Worm (Caenorhabditis elegans) whole organism, L3 larva: ENCODE measurements around the gene F38G1.3.

Source experiments
- R02D3.7 ChIP-seq: fragments of 150-350 bp; optimal IDR thresholded peaks from 2 replicates; lab custom pipeline; 2014; ENCODE audit warnings: missing biosample characterization, missing genetic modification characterization
- ZK546.5 ChIP-seq: sonication (generic microtip); optimal IDR thresholded peaks from 2 replicates; lab custom pipeline; 2017; ENCODE audit warnings: missing biosample characterization, missing genetic modification characterization
- aly-2 ChIP-seq: fragments of 150-350 bp; optimal IDR thresholded peaks from 2 replicates; lab custom pipeline; 2014; ENCODE audit warnings: missing biosample characterization, missing genetic modification characterization
- ama-1 ChIP-seq: fragments of 150-350 bp; optimal IDR thresholded peaks from 2 replicates; lab custom pipeline; 2018
- ceh-16 ChIP-seq: sonication (generic microtip); optimal IDR thresholded peaks from 2 replicates; lab custom pipeline; 2017; ENCODE audit warnings: missing biosample characterization, missing genetic modification characterization
- ceh-28 ChIP-seq: fragments of 150-350 bp; optimal IDR thresholded peaks from 2 replicates; lab custom pipeline; 2014; ENCODE audit warnings: missing biosample characterization, missing genetic modification reagents, missing genetic modification characterization
- ceh-82 ChIP-seq: fragments of 150-350 bp; optimal IDR thresholded peaks from 2 replicates; lab custom pipeline; 2014; ENCODE audit warnings: missing biosample characterization, missing genetic modification characterization
- daf-12 ChIP-seq: fragments of 150-350 bp; optimal IDR thresholded peaks from 2 replicates; lab custom pipeline; 2014; ENCODE audit warnings: missing biosample characterization, missing genetic modification reagents, missing genetic modification characterization
- egl-27 ChIP-seq: sonication (generic microtip); optimal IDR thresholded peaks from 4 replicates; lab custom pipeline; 2017; ENCODE audit warnings: missing biosample characterization, missing genetic modification reagents, missing genetic modification characterization
- egl-5 ChIP-seq: fragments of 150-350 bp; optimal IDR thresholded peaks from 2 replicates; lab custom pipeline; 2017; ENCODE audit warnings: missing biosample characterization, missing genetic modification reagents, missing genetic modification characterization, inconsistent platforms
- elt-1 ChIP-seq: fragments of 150-350 bp; optimal IDR thresholded peaks from 2 replicates; lab custom pipeline; 2014; ENCODE audit warnings: missing biosample characterization, missing genetic modification characterization
- elt-2 ChIP-seq: sonication (generic microtip); optimal IDR thresholded peaks from 2 replicates; lab custom pipeline; 2016; ENCODE audit warnings: missing genetic modification reagents, mild to moderate bottlenecking, missing genetic modification characterization, missing compliant biosample characterization
- elt-3 ChIP-seq, 3 experiments: fragments of 150-350 bp in 1 of 3; sonication (generic microtip) in 2 of 3; optimal IDR thresholded peaks; 2 replicates in 2 of 3; 4 replicates in 1 of 3; lab custom pipeline; 2014 to 2017; ENCODE audit warnings: missing biosample characterization in 3 of 3, missing genetic modification characterization in 3 of 3
- fos-1 ChIP-seq: fragments of 150-350 bp; optimal IDR thresholded peaks from 2 replicates; lab custom pipeline; 2014; ENCODE audit warnings: missing biosample characterization, missing genetic modification characterization
- hmg-11 ChIP-seq: sonication (generic microtip); optimal IDR thresholded peaks from 2 replicates; lab custom pipeline; 2016; ENCODE audit warnings: missing genetic modification characterization, missing compliant biosample characterization
- jun-1 ChIP-seq: fragments of 150-350 bp; optimal IDR thresholded peaks from 2 replicates; lab custom pipeline; 2014; ENCODE audit warnings: missing biosample characterization, missing genetic modification reagents, missing genetic modification characterization
- lin-15B ChIP-seq: fragments of 150-350 bp; optimal IDR thresholded peaks from 2 replicates; lab custom pipeline; 2014; ENCODE audit warnings: missing biosample characterization, missing genetic modification characterization
- lin-39 ChIP-seq: fragments of 150-350 bp; optimal IDR thresholded peaks from 2 replicates; lab custom pipeline; 2018; ENCODE audit warnings: missing biosample characterization, missing genetic modification reagents, missing genetic modification characterization
- lsy-12 ChIP-seq: sonication (generic microtip); optimal IDR thresholded peaks from 2 replicates; lab custom pipeline; 2016; ENCODE audit warnings: mild to moderate bottlenecking, missing genetic modification characterization, missing compliant biosample characterization
- mml-1 ChIP-seq: fragments of 150-350 bp; sonication (generic microtip); optimal IDR thresholded peaks from 3 replicates; lab custom pipeline; 2014; ENCODE audit warnings: missing biosample characterization, missing genetic modification characterization
- nfya-1 ChIP-seq: sonication (generic microtip); optimal IDR thresholded peaks from 2 replicates; lab custom pipeline; 2017; ENCODE audit warnings: missing genetic modification characterization, mild to moderate bottlenecking, missing compliant biosample characterization, antibody characterized with exemption, moderate library complexity; ENCODE audit not compliant: insufficient read depth
- nhr-11 ChIP-seq: fragments of 150-350 bp; optimal IDR thresholded peaks from 2 replicates; lab custom pipeline; 2014; ENCODE audit warnings: missing biosample characterization, missing genetic modification characterization
- nhr-23 ChIP-seq: fragments of 150-350 bp; optimal IDR thresholded peaks from 2 replicates; lab custom pipeline; 2014; ENCODE audit warnings: missing biosample characterization, missing genetic modification reagents, missing genetic modification characterization
- nhr-237 ChIP-seq: fragments of 150-350 bp; optimal IDR thresholded peaks from 2 replicates; lab custom pipeline; 2014; ENCODE audit warnings: missing biosample characterization, missing genetic modification characterization
- nhr-25 ChIP-seq: sonication (generic microtip); optimal IDR thresholded peaks from 2 replicates; lab custom pipeline; 2017; ENCODE audit warnings: missing biosample characterization, missing genetic modification characterization
- nhr-28 ChIP-seq: fragments of 150-350 bp; optimal IDR thresholded peaks from 2 replicates; lab custom pipeline; 2014; ENCODE audit warnings: missing biosample characterization, missing genetic modification characterization
- nhr-43 ChIP-seq: sonication (generic microtip); optimal IDR thresholded peaks from 2 replicates; lab custom pipeline; 2016; ENCODE audit warnings: mild to moderate bottlenecking, missing genetic modification characterization, missing compliant biosample characterization; ENCODE audit not compliant: poor library complexity, severe bottlenecking
- nhr-76 ChIP-seq: fragments of 150-350 bp; sonication (generic microtip); optimal IDR thresholded peaks from 5 replicates; lab custom pipeline; 2014; ENCODE audit warnings: missing biosample characterization, missing genetic modification characterization
- nhr-77 ChIP-seq: fragments of 150-350 bp; optimal IDR thresholded peaks from 2 replicates; lab custom pipeline; 2014; ENCODE audit warnings: missing biosample characterization, missing genetic modification characterization
- pha-4 ChIP-seq: fragments of 150-350 bp; optimal IDR thresholded peaks from 2 replicates; lab custom pipeline; 2014; ENCODE audit warnings: missing biosample characterization, missing genetic modification reagents, missing genetic modification characterization
- pqm-1 ChIP-seq: fragments of 150-350 bp; optimal IDR thresholded peaks from 2 replicates; lab custom pipeline; 2017; ENCODE audit warnings: missing biosample characterization, missing genetic modification characterization, inconsistent platforms
- sea-2 ChIP-seq: fragments of 150-350 bp; sonication (generic microtip); optimal IDR thresholded peaks from 4 replicates; lab custom pipeline; 2014; ENCODE audit warnings: missing biosample characterization, missing genetic modification reagents, missing genetic modification characterization
- skn-1 ChIP-seq: fragments of 150-350 bp; optimal IDR thresholded peaks from 2 replicates; lab custom pipeline; 2014; ENCODE audit warnings: missing biosample characterization, missing genetic modification characterization
- unc-39 ChIP-seq: sonication (generic microtip); optimal IDR thresholded peaks from 4 replicates; lab custom pipeline; 2017; ENCODE audit warnings: missing biosample characterization, missing genetic modification characterization
- unc-62 ChIP-seq: fragments of 150-350 bp; sonication (generic microtip); optimal IDR thresholded peaks from 4 replicates; lab custom pipeline; 2014; ENCODE audit warnings: missing biosample characterization, missing genetic modification reagents, missing genetic modification characterization
- ztf-11 ChIP-seq: fragments of 150-350 bp; optimal IDR thresholded peaks from 2 replicates; lab custom pipeline; 2014; ENCODE audit warnings: missing biosample characterization, missing genetic modification characterization
- ztf-4 ChIP-seq: fragments of 150-350 bp; optimal IDR thresholded peaks from 2 replicates; lab custom pipeline; 2014; ENCODE audit warnings: missing biosample characterization, missing genetic modification characterization

Gene F38G1.3

ce11 chrX:489635-490105 is 13.3 kb downstream of the F38G1.3 start, which contains the start of gene egl-17 (continued):
- no peak for TF ChIP-seq ama-1 (lab: Kevin White, UChicago)
- TF ChIP-seq daf-12, result no peak
- TF ChIP-seq nhr-28 (tag; lab: Kevin White, UChicago), result no peak
- no peak for TF ChIP-seq nhr-76
- peak; percentile 35 for TF ChIP-seq jun-1 (tag; lab: Kevin White, UChicago)
- peak in 1 of 3 experiments; percentile 4 for TF ChIP-seq elt-3 (tag; optimal IDR thresholded peaks at IDR 0.05; lab: Kevin White, UChicago)
- TF ChIP-seq nhr-23, result no peak
- TF ChIP-seq ztf-4 (tag; lab: Kevin White, UChicago), result no peak
- no peak for TF ChIP-seq ztf-11
- TF ChIP-seq lin-15B (tag; lab: Kevin White, UChicago), result peak; percentile 0
- peak; percentile 31 for TF ChIP-seq elt-2 (tag; lab: Kevin White, UChicago)
- TF ChIP-seq sea-2 (GFP tag; lab: Kevin White, UChicago), result no peak
- TF ChIP-seq nhr-11 (tag; lab: Kevin White, UChicago), result peak; percentile 3
- no peak for TF ChIP-seq ceh-16
- peak; percentile 42 for TF ChIP-seq nhr-43 (tag; lab: Kevin White, UChicago)
- peak; percentile 57 for TF ChIP-seq nhr-77 (tag; lab: Kevin White, UChicago)
- no peak for TF ChIP-seq ZK546.5 (tag; lab: Kevin White, UChicago)
- TF ChIP-seq ceh-82 (tag; lab: Kevin White, UChicago), result peak; percentile 62

- TF ChIP-seq daf-12, result no peak
- TF ChIP-seq egl-27, result no peak
- TF ChIP-seq egl-5 (tag; lab: Kevin White, UChicago), result peak; percentile 5
- TF ChIP-seq lin-39 (tag; lab: Kevin White, UChicago), result peak; percentile 46
Observed at ce11 chrX:492919-493318, 16.6 kb downstream of the F38G1.3 start, which contains the start of gene B0310.1. Gene B0310.1 (plus strand): TSS chrX:493228.

ce11 chrX:496795-497194 is 20.4 kb downstream of the F38G1.3 start:
- no peak for TF ChIP-seq ZK546.5 (tag; lab: Kevin White, UChicago)
- no peak for TF ChIP-seq sea-2 (GFP tag; lab: Kevin White, UChicago)
- TF ChIP-seq aly-2, result no peak
- no peak for TF ChIP-seq elt-2 (tag; lab: Kevin White, UChicago)
- no peak for TF ChIP-seq unc-39 (tag; lab: Kevin White, UChicago)
- TF ChIP-seq hmg-11, result no peak
- no peak for TF ChIP-seq skn-1 (tag; lab: Kevin White, UChicago)

ce11 chrX:498640-499039 is 22.3 kb downstream of the F38G1.3 start:
- peak; percentile 5 for TF ChIP-seq lin-39 (tag; lab: Kevin White, UChicago)
- peak; percentile 28 for TF ChIP-seq nfya-1 (tag; lab: Kevin White, UChicago)
- TF ChIP-seq nhr-25, result peak; percentile 9
- peak; percentile 24 for TF ChIP-seq nhr-43 (tag; lab: Kevin White, UChicago)
- TF ChIP-seq elt-1 (tag; lab: Kevin White, UChicago), result no peak
- no peak for TF ChIP-seq skn-1 (tag; lab: Kevin White, UChicago)
- TF ChIP-seq ceh-28, result peak; percentile 80
- TF ChIP-seq aly-2, result no peak
- peak; percentile 19 for TF ChIP-seq nhr-23

ce11 chrX:504046-504843 is 27.9 kb downstream of the F38G1.3 start:
- TF ChIP-seq elt-1 (tag; lab: Kevin White, UChicago) (peak; percentile 50), elt-2 (tag; lab: Kevin White, UChicago) (no peak), skn-1 (tag; lab: Kevin White, UChicago) (no peak), egl-27 (no peak), fos-1 (tag; lab: Kevin White, UChicago) (no peak), egl-5 (tag; lab: Kevin White, UChicago) (no peak), nhr-76 (no peak), mml-1 (no peak), unc-39 (tag; lab: Kevin White, UChicago) (no peak), aly-2 (no peak), nhr-237 (tag; lab: Kevin White, UChicago) (no peak), nhr-25 (no peak), nhr-43 (tag; lab: Kevin White, UChicago) (no peak), unc-62 (GFP tag; lab: Kevin White, UChicago) (no peak), hmg-11 (no peak), lin-15B (tag; lab: Kevin White, UChicago) (no peak), nhr-28 (tag; lab: Kevin White, UChicago) (no peak), ceh-28 (no peak), elt-3 (tag; optimal IDR thresholded peaks at IDR 0.05; lab: Kevin White, UChicago) (peak in 1 of 3 experiments; percentile 5), nhr-23 (peak; percentile 59), ceh-16 (peak; percentile 13), pqm-1 (no peak), lin-39 (tag; lab: Kevin White, UChicago) (no peak), R02D3.7 (tag; lab: Kevin White, UChicago) (no peak), ZK546.5 (tag; lab: Kevin White, UChicago) (no peak), sea-2 (GFP tag; lab: Kevin White, UChicago) (no peak), pha-4 (tag; lab: Kevin White, UChicago) (no peak), lsy-12 (tag; lab: Kevin White, UChicago) (no peak)
